Worm (Caenorhabditis elegans): Measurements from ENCODE around the gene F41G3.3.
A peak's percentile ranks its signal among the peaks of the same experiment; 100 is the strongest.

F41G3.3 gene

ce11 chrII:6782738-6783163 is 26.4 kb downstream of the F41G3.3 start:
- TF ChIP-seq lin-39 (tag; optimal IDR thresholded peaks at IDR 0.05) (peak; percentile 57), lin-15B (tag; optimal IDR thresholded peaks at IDR 0.05) (peak; percentile 77), elt-2 (tag; optimal IDR thresholded peaks at IDR 0.05) (peak; percentile 27), ama-1 (optimal IDR thresholded peaks at IDR 0.05) (no peak), fkh-10 (GFP tag; optimal IDR thresholded peaks at IDR 0.05) (peak; percentile 0), aly-2 (tag; optimal IDR thresholded peaks at IDR 0.05) (no peak), nhr-23 (tag; optimal IDR thresholded peaks at IDR 0.05) (peak; percentile 19), nhr-12 (tag; optimal IDR thresholded peaks at IDR 0.05) (no peak), egl-27 (tag; optimal IDR thresholded peaks at IDR 0.05) (no peak), nhr-28 (tag; optimal IDR thresholded peaks at IDR 0.05) (no peak), egl-5 (tag; optimal IDR thresholded peaks at IDR 0.05) (peak; percentile 26), nhr-25 (tag; optimal IDR thresholded peaks at IDR 0.05) (peak; percentile 62), R02D3.7 (tag; optimal IDR thresholded peaks at IDR 0.05) (no peak), nhr-67 (tag; optimal IDR thresholded peaks at IDR 0.05) (no peak), hmg-11 (tag; optimal IDR thresholded peaks at IDR 0.05) (no peak), nhr-237 (tag; optimal IDR thresholded peaks at IDR 0.05) (no peak), pha-4 (tag; optimal IDR thresholded peaks at IDR 0.05) (peak; percentile 77), daf-12 (tag; optimal IDR thresholded peaks at IDR 0.05) (no peak), nfya-1 (tag; optimal IDR thresholded peaks at IDR 0.05; ENCODE audit: insufficient read depth) (peak; percentile 81), pqm-1 (tag; optimal IDR thresholded peaks at IDR 0.05) (no peak), elt-1 (tag; optimal IDR thresholded peaks at IDR 0.05) (no peak), jun-1 (tag; optimal IDR thresholded peaks at IDR 0.05) (peak; percentile 11), nhr-11 (tag; optimal IDR thresholded peaks at IDR 0.05) (peak; percentile 26), ceh-28 (tag; optimal IDR thresholded peaks at IDR 0.05) (peak; percentile 83), snpc-4 (tag; optimal IDR thresholded peaks at IDR 0.05) (peak; percentile 48)

- no peak for TF ChIP-seq elt-1 (tag; optimal IDR thresholded peaks at IDR 0.05)
- no peak for TF ChIP-seq nhr-76 (tag; optimal IDR thresholded peaks at IDR 0.05)
- TF ChIP-seq elt-2 (tag; optimal IDR thresholded peaks at IDR 0.05), result no peak
These were observed 27.1 kb downstream of the F41G3.3 start, which contains the start of gene gldi-2 for ce11 chrII:6783377-6783829. Gene gldi-2 (plus strand): TSS chrII:6783427.

- no peak for TF ChIP-seq sea-2 (GFP tag; optimal IDR thresholded peaks at IDR 0.05)
- TF ChIP-seq nfya-1 (tag; optimal IDR thresholded peaks at IDR 0.05; ENCODE audit: insufficient read depth), result no peak
- TF ChIP-seq egl-27 (tag; optimal IDR thresholded peaks at IDR 0.05), result no peak
- no peak for TF ChIP-seq ceh-82 (tag; optimal IDR thresholded peaks at IDR 0.05)
- no peak for TF ChIP-seq skn-1 (tag; optimal IDR thresholded peaks at IDR 0.05)
- no peak for TF ChIP-seq nhr-25 (tag; optimal IDR thresholded peaks at IDR 0.05)
- TF ChIP-seq nhr-237 (tag; optimal IDR thresholded peaks at IDR 0.05), result no peak
- no peak for TF ChIP-seq hmg-11 (tag; optimal IDR thresholded peaks at IDR 0.05)
- no peak for TF ChIP-seq zag-1 (tag; optimal IDR thresholded peaks at IDR 0.05)
- TF ChIP-seq ZK546.5 (tag; optimal IDR thresholded peaks at IDR 0.05), result no peak
- TF ChIP-seq elt-2 (tag; optimal IDR thresholded peaks at IDR 0.05), result no peak
- no peak for TF ChIP-seq fkh-10 (GFP tag; optimal IDR thresholded peaks at IDR 0.05)
- TF ChIP-seq elt-1 (tag; optimal IDR thresholded peaks at IDR 0.05), result no peak
- no peak for TF ChIP-seq lsy-12 (tag; optimal IDR thresholded peaks at IDR 0.05)
- TF ChIP-seq nhr-23 (tag; optimal IDR thresholded peaks at IDR 0.05), result no peak
- no peak for TF ChIP-seq unc-62 (GFP tag; optimal IDR thresholded peaks at IDR 0.05)
- TF ChIP-seq mdl-1 (tag; optimal IDR thresholded peaks at IDR 0.05), result no peak
These were observed 32.5 kb downstream of the F41G3.3 start, which contains the start of gene T13C2.3 for ce11 chrII:6788672-6789298. Gene T13C2.3 (plus strand): TSS chrII:6789248.

ce11 chrII:6791891-6792290 is 35.6 kb downstream of the F41G3.3 start, which contains the start of gene T13C2.2:
Gene T13C2.2 (plus strand): TSS chrII:6792191.
- no peak for TF ChIP-seq zag-1 (tag; optimal IDR thresholded peaks at IDR 0.05)
- no peak for TF ChIP-seq ZK546.5 (tag; optimal IDR thresholded peaks at IDR 0.05)
- TF ChIP-seq ceh-9 (tag; optimal IDR thresholded peaks at IDR 0.05), result no peak
- no peak for TF ChIP-seq ztf-11 (tag; optimal IDR thresholded peaks at IDR 0.05)
- no peak for TF ChIP-seq egl-27 (tag; optimal IDR thresholded peaks at IDR 0.05)
- TF ChIP-seq aly-2 (tag; optimal IDR thresholded peaks at IDR 0.05), result no peak
- TF ChIP-seq nhr-23 (tag; optimal IDR thresholded peaks at IDR 0.05), result no peak
- TF ChIP-seq skn-1 (tag; optimal IDR thresholded peaks at IDR 0.05), result no peak
- no peak for TF ChIP-seq tbx-2 (tag; optimal IDR thresholded peaks at IDR 0.05)
- no peak for TF ChIP-seq lsy-12 (tag; optimal IDR thresholded peaks at IDR 0.05)
- no peak for TF ChIP-seq daf-12 (tag; optimal IDR thresholded peaks at IDR 0.05)
- no peak for TF ChIP-seq jun-1 (tag; optimal IDR thresholded peaks at IDR 0.05)
- no peak for TF ChIP-seq pqm-1 (tag; optimal IDR thresholded peaks at IDR 0.05)
- no peak for TF ChIP-seq unc-62 (GFP tag; optimal IDR thresholded peaks at IDR 0.05)
